Fruit fly (Drosophila melanogaster) whole organism, embryonic: Measurements from ENCODE around the gene dmGlut.

Experiments used
- Aef1 ChIP-seq: fragments of 200-800 bp; sonication (Bioruptor generic); IDR thresholded peaks from 3 replicates; pipeline ENCODE4 v1.3.6; 2022; ENCODE audit warnings: missing biosample characterization, missing genetic modification characterization
- Bdp1 ChIP-seq: fragments of 200-800 bp; sonication (Bioruptor generic); optimal IDR thresholded peaks from 3 replicates; lab custom pipeline; 2016; ENCODE audit warnings: missing biosample characterization, missing genetic modification characterization
- CG10366 ChIP-seq: fragments of 200-800 bp; sonication (Bioruptor generic); IDR thresholded peaks from 2 replicates; pipeline ENCODE4 v1.3.6; 2022; ENCODE audit warnings: missing biosample characterization, missing genetic modification characterization
- CG10959 ChIP-seq: fragments of 200-800 bp; sonication (Bioruptor generic); IDR thresholded peaks from 2 replicates; pipeline ENCODE4 v1.3.6; 2022; ENCODE audit warnings: missing biosample characterization, missing genetic modification characterization
- CG11560 ChIP-seq: fragments of 200-800 bp; sonication (Bioruptor generic); IDR thresholded peaks from 3 replicates; pipeline ENCODE4 v1.3.6; 2022; ENCODE audit warnings: missing biosample characterization, missing genetic modification characterization
- CG11695 ChIP-seq: fragments of 200-800 bp; sonication (Bioruptor generic); IDR thresholded peaks from 3 replicates; pipeline ENCODE4 v1.3.6; 2022; ENCODE audit warnings: missing biosample characterization, missing genetic modification characterization
- CG12071 ChIP-seq: fragments of 200-800 bp; sonication (Bioruptor generic); optimal IDR thresholded peaks from 3 replicates; lab custom pipeline; 2018; ENCODE audit warnings: missing biosample characterization, mild to moderate bottlenecking, missing genetic modification characterization
- CG14965 ChIP-seq: fragments of 200-800 bp; sonication (Bioruptor generic); optimal IDR thresholded peaks from 2 replicates; lab custom pipeline; 2016; ENCODE audit warnings: missing biosample characterization, missing genetic modification characterization, borderline replicate concordance
- CG15514 ChIP-seq: fragments of 200-800 bp; sonication (Bioruptor generic); optimal IDR thresholded peaks from 3 replicates; lab custom pipeline; 2017; ENCODE audit warnings: missing biosample characterization, missing genetic modification characterization, mild to moderate bottlenecking, moderate library complexity, missing genetic modification reagents
- CG1602 ChIP-seq: fragments of 200-800 bp; sonication (Bioruptor generic); optimal IDR thresholded peaks from 3 replicates; lab custom pipeline; 2016; ENCODE audit warnings: missing biosample characterization, missing genetic modification characterization
- CG16863 ChIP-seq: fragments of 200-800 bp; sonication (Bioruptor generic); optimal IDR thresholded peaks from 3 replicates; lab custom pipeline; 2016; ENCODE audit warnings: missing biosample characterization, missing genetic modification characterization
- CG17612 ChIP-seq: fragments of 200-800 bp; sonication (Bioruptor generic); IDR thresholded peaks from 2 replicates; pipeline ENCODE4 v1.3.6; 2022; ENCODE audit warnings: missing biosample characterization, missing genetic modification characterization
- CG17912 ChIP-seq: fragments of 200-800 bp; sonication (Bioruptor generic); optimal IDR thresholded peaks from 2 replicates; lab custom pipeline; 2018; ENCODE audit warnings: missing biosample characterization, mild to moderate bottlenecking, missing genetic modification characterization
- CG18011 ChIP-seq: fragments of 200-800 bp; sonication (Bioruptor generic); optimal IDR thresholded peaks from 2 replicates; lab custom pipeline; 2017; ENCODE audit warnings: missing biosample characterization, missing genetic modification characterization, mild to moderate bottlenecking, moderate library complexity, missing genotype
- CG32772 ChIP-seq: fragments of 200-800 bp; sonication (Bioruptor generic); IDR thresholded peaks from 2 replicates; pipeline ENCODE4 v1.3.6; 2022; ENCODE audit warnings: missing biosample characterization, missing genetic modification characterization
- CG33213 ChIP-seq: fragments of 200-800 bp; sonication (Bioruptor generic); optimal IDR thresholded peaks from 3 replicates; lab custom pipeline; 2016; ENCODE audit warnings: missing biosample characterization, missing genetic modification characterization
- CG3847 ChIP-seq: fragments of 200-800 bp; sonication (Bioruptor generic); IDR thresholded peaks from 2 replicates; pipeline ENCODE4 v1.3.6; 2022; ENCODE audit warnings: missing biosample characterization, missing genetic modification characterization
- CG4404 ChIP-seq: fragments of 200-800 bp; sonication (Bioruptor generic); IDR thresholded peaks from 2 replicates; pipeline ENCODE4 v1.3.6; 2022; ENCODE audit warnings: missing biosample characterization, missing genetic modification characterization
- CG6272 ChIP-seq: fragments of 200-800 bp; sonication (Bioruptor generic); IDR thresholded peaks from 2 replicates; pipeline ENCODE4 v1.3.6; 2022; ENCODE audit warnings: missing biosample characterization, missing genetic modification characterization
- CG7556 ChIP-seq: fragments of 200-800 bp; sonication (Bioruptor generic); optimal IDR thresholded peaks from 2 replicates; lab custom pipeline; 2017; ENCODE audit warnings: missing biosample characterization, mild to moderate bottlenecking, missing genetic modification characterization
- CG7839 ChIP-seq: fragments of 200-800 bp; sonication (Bioruptor generic); optimal IDR thresholded peaks from 3 replicates; lab custom pipeline; 2018; ENCODE audit warnings: missing biosample characterization, mild to moderate bottlenecking, missing genetic modification characterization, moderate library complexity
- CG9727 ChIP-seq: fragments of 200-800 bp; sonication (Bioruptor generic); optimal IDR thresholded peaks from 3 replicates; lab custom pipeline; 2017; ENCODE audit warnings: missing biosample characterization, mild to moderate bottlenecking, missing genetic modification characterization
- CG9876 ChIP-seq: fragments of 200-800 bp; sonication (Bioruptor generic); optimal IDR thresholded peaks from 2 replicates; lab custom pipeline; 2016; ENCODE audit warnings: missing biosample characterization, missing genetic modification characterization
- Chrac-16 ChIP-seq: fragments of 200-800 bp; sonication (Bioruptor generic); optimal IDR thresholded peaks from 3 replicates; lab custom pipeline; 2016; ENCODE audit warnings: missing biosample characterization, missing genetic modification characterization
- Dip2 ChIP-seq: fragments of 200-800 bp; sonication (Bioruptor generic); IDR thresholded peaks from 2 replicates; pipeline ENCODE4 v1.3.6; 2022; ENCODE audit warnings: missing biosample characterization, missing genetic modification characterization
- HHEX ChIP-seq: fragments of 200-800 bp; sonication (Bioruptor generic); optimal IDR thresholded peaks from 3 replicates; lab custom pipeline; 2017; ENCODE audit warnings: missing biosample characterization, mild to moderate bottlenecking, missing genetic modification characterization, missing genetic modification reagents
- HmgZ ChIP-seq: fragments of 200-800 bp; sonication (Bioruptor generic); optimal IDR thresholded peaks from 2 replicates; lab custom pipeline; 2018; ENCODE audit warnings: missing biosample characterization, mild to moderate bottlenecking, missing genetic modification characterization
- Hr51 ChIP-seq, 2 experiments: fragments of 200-800 bp; sonication (Bioruptor generic); optimal IDR thresholded peaks; 2 replicates in 1 of 2; 3 replicates in 1 of 2; lab custom pipeline; 2016 to 2018; ENCODE audit warnings: missing biosample characterization in 2 of 2, missing genetic modification characterization in 2 of 2, mild to moderate bottlenecking in 1 of 2, moderate library complexity in 1 of 2
- NFAT ChIP-seq: fragments of 200-800 bp; sonication (Bioruptor generic); IDR thresholded peaks from 2 replicates; pipeline ENCODE4 v1.3.6; 2022; ENCODE audit warnings: missing biosample characterization, missing genetic modification characterization
- Oli ChIP-seq: fragments of 200-800 bp; sonication (Bioruptor generic); optimal IDR thresholded peaks from 2 replicates; lab custom pipeline; 2018; ENCODE audit warnings: missing biosample characterization, mild to moderate bottlenecking, missing genetic modification characterization, moderate library complexity
- PHDP ChIP-seq: fragments of 200-800 bp; sonication (Bioruptor generic); optimal IDR thresholded peaks from 3 replicates; lab custom pipeline; 2018; ENCODE audit warnings: missing biosample characterization, mild to moderate bottlenecking, missing genetic modification characterization, moderate library complexity
- Sry-β ChIP-seq: fragments of 200-800 bp; sonication (Bioruptor generic); optimal IDR thresholded peaks from 2 replicates; lab custom pipeline; 2018; ENCODE audit warnings: missing biosample characterization, mild to moderate bottlenecking, missing genetic modification characterization, moderate library complexity
- Xrp1 ChIP-seq: fragments of 200-800 bp; sonication (Bioruptor generic); IDR thresholded peaks from 2 replicates; pipeline ENCODE4 v1.3.6; 2022; ENCODE audit warnings: missing biosample characterization, missing genetic modification characterization
- amos ChIP-seq: fragments of 200-800 bp; sonication (Bioruptor generic); IDR thresholded peaks from 2 replicates; pipeline ENCODE4 v1.3.6; 2022; ENCODE audit warnings: missing biosample characterization, missing genetic modification characterization; ENCODE audit not compliant: partially characterized antibody
- az2 ChIP-seq: fragments of 200-800 bp; sonication (Bioruptor generic); optimal IDR thresholded peaks from 3 replicates; lab custom pipeline; 2016; ENCODE audit warnings: missing biosample characterization, missing genetic modification characterization
- cato ChIP-seq: fragments of 200-800 bp; sonication (Bioruptor generic); optimal IDR thresholded peaks from 2 replicates; lab custom pipeline; 2016; ENCODE audit warnings: missing biosample characterization, missing genetic modification characterization, borderline replicate concordance
- dan ChIP-seq: fragments of 200-800 bp; sonication (Bioruptor generic); IDR thresholded peaks from 2 replicates; pipeline ENCODE4 v1.3.6; 2022; ENCODE audit warnings: missing biosample characterization, missing genetic modification characterization
- fu2 ChIP-seq: fragments of 200-800 bp; sonication (Bioruptor generic); optimal IDR thresholded peaks from 2 replicates; lab custom pipeline; 2016; ENCODE audit warnings: missing biosample characterization, missing genetic modification characterization
- hbn ChIP-seq: fragments of 200-800 bp; sonication (Bioruptor generic); IDR thresholded peaks from 2 replicates; pipeline ENCODE4 v1.3.6; 2022; ENCODE audit warnings: missing biosample characterization, missing genetic modification characterization; ENCODE audit not compliant: partially characterized antibody
- hth ChIP-seq: fragments of >200 bp; optimal IDR thresholded peaks from 2 replicates; lab custom pipeline; 2017; ENCODE audit warnings: inconsistent platforms
- ind ChIP-seq: fragments of 200-800 bp; sonication (Bioruptor generic); optimal IDR thresholded peaks from 3 replicates; lab custom pipeline; 2016; ENCODE audit warnings: missing biosample characterization, missing genetic modification characterization
- insv ChIP-seq, 2 experiments: fragments of 200-800 bp; sonication (Bioruptor generic); optimal IDR thresholded peaks; 3 replicates each; lab custom pipeline; 2016 to 2018; ENCODE audit warnings: missing biosample characterization in 2 of 2, missing genetic modification characterization in 2 of 2
- kay ChIP-seq: fragments of 200-800 bp; sonication (Bioruptor generic); optimal IDR thresholded peaks from 2 replicates; lab custom pipeline; 2016; ENCODE audit warnings: missing biosample characterization, missing genetic modification characterization
- pb ChIP-seq: fragments of 200-800 bp; sonication (Bioruptor generic); optimal IDR thresholded peaks from 3 replicates; lab custom pipeline; 2016; ENCODE audit warnings: missing biosample characterization, missing genetic modification characterization
- pfk ChIP-seq: fragments of 200-800 bp; sonication (Bioruptor generic); optimal IDR thresholded peaks from 2 replicates; lab custom pipeline; 2018; ENCODE audit warnings: missing biosample characterization, mild to moderate bottlenecking, missing genetic modification characterization, moderate library complexity
- phol ChIP-seq: fragments of 200-800 bp; sonication (Bioruptor generic); optimal IDR thresholded peaks from 3 replicates; lab custom pipeline; 2018; ENCODE audit warnings: missing biosample characterization, mild to moderate bottlenecking, missing genetic modification characterization, moderate library complexity
- pnt ChIP-seq: fragments of 200-800 bp; sonication (Bioruptor generic); optimal IDR thresholded peaks from 3 replicates; lab custom pipeline; 2016; ENCODE audit warnings: missing biosample characterization, missing genetic modification characterization
- ro ChIP-seq: fragments of 200-800 bp; sonication (Bioruptor generic); IDR thresholded peaks from 2 replicates; pipeline ENCODE4 v1.3.6; 2022; ENCODE audit warnings: missing biosample characterization, missing genetic modification characterization
- ssp ChIP-seq: fragments of 200-800 bp; sonication (Bioruptor generic); IDR thresholded peaks from 2 replicates; pipeline ENCODE4 v1.3.6; 2022; ENCODE audit warnings: missing biosample characterization, missing genetic modification characterization
- tio ChIP-seq: fragments of 200-800 bp; sonication (Bioruptor generic); optimal IDR thresholded peaks from 2 replicates; lab custom pipeline; 2017; ENCODE audit warnings: missing biosample characterization, missing genetic modification characterization, inconsistent platforms
- tup ChIP-seq: fragments of 200-800 bp; sonication (Bioruptor generic); optimal IDR thresholded peaks from 2 replicates; lab custom pipeline; 2016; ENCODE audit warnings: missing biosample characterization, mild to moderate bottlenecking, missing genetic modification characterization, moderate library complexity
- z ChIP-seq: fragments of 200-800 bp; sonication (Bioruptor generic); IDR thresholded peaks from 3 replicates; pipeline ENCODE4 v1.3.6; 2022; ENCODE audit warnings: missing biosample characterization, missing genetic modification characterization

The dmGlut gene

dm6 chr2L:11989729-11990128 lies 37.5 kb upstream of the dmGlut start, which contains the start of the genes zuc and dgt2 (continued):
- no peak for TF ChIP-seq CG4404 (GFP tag; lab: Robert Waterston, UW)
- no peak for TF ChIP-seq CG17612 (GFP tag; lab: Robert Waterston, UW)
- no peak for TF ChIP-seq CG7839
- no peak for TF ChIP-seq CG11560 (tag; lab: Robert Waterston, UW)
- TF ChIP-seq hbn = no peak
- TF ChIP-seq CG9727 (GFP tag; lab: Kevin White, UChicago) = no peak
- TF ChIP-seq Chrac-16 (GFP tag; lab: Kevin White, UChicago) = no peak
- no peak for TF ChIP-seq Aef1 (GFP tag; lab: Robert Waterston, UW)
- peak; percentile 28 for TF ChIP-seq HmgZ (tag; lab: Kevin White, UChicago)
- no peak for TF ChIP-seq pfk (GFP tag; lab: Kevin White, UChicago)
- TF ChIP-seq CG17912 (GFP tag; lab: Kevin White, UChicago) = no peak
- no peak for TF ChIP-seq ssp (GFP tag; lab: Robert Waterston, UW)
- peak; percentile 36; the same call in 1 of the 2 replicates for TF ChIP-seq CG3847 (GFP tag; lab: Robert Waterston, UW)
- no peak for TF ChIP-seq ind (GFP tag; lab: Kevin White, UChicago)
- no peak for TF ChIP-seq pb (GFP tag; lab: Kevin White, UChicago)
- TF ChIP-seq CG33213 (GFP tag; lab: Kevin White, UChicago) = no peak
- TF ChIP-seq phol = peak; percentile 32
- no peak for TF ChIP-seq CG11695 (GFP tag; lab: Robert Waterston, UW)
- TF ChIP-seq z (GFP tag; lab: Robert Waterston, UW) = no peak
- TF ChIP-seq CG6272 (GFP tag; lab: Robert Waterston, UW) = no peak
- TF ChIP-seq amos (GFP tag; lab: Robert Waterston, UW) = peak; percentile 35; the same call in 1 of the 2 replicates
- TF ChIP-seq tio (GFP tag; lab: Kevin White, UChicago) = no peak
- no peak for TF ChIP-seq HHEX (GFP tag; lab: Kevin White, UChicago)
- TF ChIP-seq CG10959 (GFP tag; lab: Robert Waterston, UW) = no peak
- TF ChIP-seq CG18011 (GFP tag; lab: Kevin White, UChicago) = no peak
- TF ChIP-seq CG1602 = no peak
- TF ChIP-seq CG32772 = no peak
- TF ChIP-seq CG14965 = no peak
- TF ChIP-seq CG10366 (GFP tag; lab: Robert Waterston, UW) = no peak
- TF ChIP-seq pnt (GFP tag; lab: Kevin White, UChicago) = no peak
- TF ChIP-seq CG7556 = no peak
- TF ChIP-seq Sry-β (GFP tag; lab: Kevin White, UChicago) = no peak
- TF ChIP-seq Oli (tag; lab: Kevin White, UChicago) = no peak
- TF ChIP-seq PHDP (tag; lab: Kevin White, UChicago) = no peak
- TF ChIP-seq Xrp1 (GFP tag; lab: Robert Waterston, UW) = no peak
- no peak for TF ChIP-seq Bdp1 (GFP tag; lab: Kevin White, UChicago)
- no peak for TF ChIP-seq NFAT
- no peak for TF ChIP-seq kay (GFP tag; lab: Kevin White, UChicago)
- no peak for TF ChIP-seq Hr51 (GFP tag; optimal IDR thresholded peaks at IDR 0.05; lab: Kevin White, UChicago)
- no peak for TF ChIP-seq Dip2
- TF ChIP-seq CG16863 (GFP tag; lab: Kevin White, UChicago) = no peak
- no peak for TF ChIP-seq dan (GFP tag; lab: Robert Waterston, UW)
- TF ChIP-seq fu2 (GFP tag; lab: Kevin White, UChicago) = no peak
- TF ChIP-seq cato (GFP tag; lab: Kevin White, UChicago) = no peak
- TF ChIP-seq CG12071 (GFP tag; lab: Kevin White, UChicago) = no peak
- TF ChIP-seq az2 (GFP tag; lab: Kevin White, UChicago) = no peak
- no peak for TF ChIP-seq hth (lab: Kevin White, UChicago)
- TF ChIP-seq tup = no peak
- no peak for TF ChIP-seq ro (GFP tag; lab: Robert Waterston, UW)
- no peak for TF ChIP-seq insv (GFP tag; optimal IDR thresholded peaks at IDR 0.05; lab: Kevin White, UChicago)
- TF ChIP-seq CG15514 (GFP tag; lab: Kevin White, UChicago) = peak; percentile 44
- no peak for TF ChIP-seq CG9876 (GFP tag; lab: Kevin White, UChicago)
